Fruit fly (Drosophila melanogaster): ENCODE measurements around the gene CG18301.

- TF ChIP-seq Sin3A (optimal IDR thresholded peaks at IDR 0.05) (no peak), insv (optimal IDR thresholded peaks at IDR 0.05) (no peak)
Observed at dm6 chr2L:10495495-10495894, 36.1 kb upstream of the CG18301 start.

Measured in Kc167 (cell line).